Worm (Caenorhabditis elegans) whole organism, L3 larva: ENCODE results near the gene col-101.

Source experiments
- ama-1 ChIP-seq: fragments of 150-350 bp; optimal IDR thresholded peaks from 2 replicates; lab custom pipeline; 2018
- fkh-10 ChIP-seq: sonication (generic microtip); optimal IDR thresholded peaks from 2 replicates; lab custom pipeline; 2017; ENCODE audit warnings: missing biosample characterization, missing genetic modification reagents, missing genetic modification characterization
- jun-1 ChIP-seq: fragments of 150-350 bp; optimal IDR thresholded peaks from 2 replicates; lab custom pipeline; 2014; ENCODE audit warnings: missing biosample characterization, missing genetic modification reagents, missing genetic modification characterization
- nhr-237 ChIP-seq: fragments of 150-350 bp; optimal IDR thresholded peaks from 2 replicates; lab custom pipeline; 2014; ENCODE audit warnings: missing biosample characterization, missing genetic modification characterization
- snpc-4 ChIP-seq: fragments of 150-350 bp; optimal IDR thresholded peaks from 2 replicates; lab custom pipeline; 2014; ENCODE audit warnings: missing biosample characterization, missing genetic modification characterization
- zag-1 ChIP-seq: fragments of 150-350 bp; optimal IDR thresholded peaks from 2 replicates; lab custom pipeline; 2014; ENCODE audit warnings: missing biosample characterization, missing genetic modification characterization

DNA sequence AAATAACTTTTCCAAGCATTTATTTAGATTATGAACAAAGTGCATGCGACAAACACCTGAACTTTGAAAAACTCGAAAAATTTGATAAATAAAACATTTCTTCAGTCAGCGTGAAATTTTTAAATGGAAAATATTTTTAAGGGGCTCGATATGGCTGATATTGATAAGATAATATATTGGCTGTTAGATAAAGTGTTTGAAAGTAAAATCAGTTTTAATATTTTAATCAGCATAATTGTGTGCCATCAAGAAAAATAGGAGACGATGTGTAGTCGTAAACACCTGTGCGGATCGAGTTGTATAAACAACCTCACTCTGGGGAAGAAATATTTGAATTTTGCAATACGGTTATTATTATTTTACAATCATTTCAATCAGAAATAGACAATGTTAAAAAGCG, 7.2 kb downstream of the col-101 start:
- TF ChIP-seq fkh-10 (GFP tag; lab: Kevin White, UChicago) (no peak), snpc-4 (tag; lab: Kevin White, UChicago) (no peak), nhr-237 (tag; lab: Kevin White, UChicago) (no peak), ama-1 (lab: Kevin White, UChicago) (no peak), jun-1 (tag; lab: Kevin White, UChicago) (no peak), zag-1 (tag; lab: Kevin White, UChicago) (no peak)
